Worm (Caenorhabditis elegans) whole organism, L3 larva: ENCODE results near the gene C10C5.3.

Experiments
- R02D3.7 ChIP-seq: fragments of 150-350 bp; optimal IDR thresholded peaks from 2 replicates; lab custom pipeline; 2014; ENCODE audit warnings: missing biosample characterization, missing genetic modification characterization
- ZK546.5 ChIP-seq: sonication (generic microtip); optimal IDR thresholded peaks from 2 replicates; lab custom pipeline; 2017; ENCODE audit warnings: missing biosample characterization, missing genetic modification characterization
- aly-2 ChIP-seq: fragments of 150-350 bp; optimal IDR thresholded peaks from 2 replicates; lab custom pipeline; 2014; ENCODE audit warnings: missing biosample characterization, missing genetic modification characterization
- ama-1 ChIP-seq: fragments of 150-350 bp; optimal IDR thresholded peaks from 2 replicates; lab custom pipeline; 2018
- ceh-28 ChIP-seq: fragments of 150-350 bp; optimal IDR thresholded peaks from 2 replicates; lab custom pipeline; 2014; ENCODE audit warnings: missing biosample characterization, missing genetic modification reagents, missing genetic modification characterization
- ceh-82 ChIP-seq: fragments of 150-350 bp; optimal IDR thresholded peaks from 2 replicates; lab custom pipeline; 2014; ENCODE audit warnings: missing biosample characterization, missing genetic modification characterization
- ceh-9 ChIP-seq: sonication (generic microtip); optimal IDR thresholded peaks from 2 replicates; lab custom pipeline; 2018; ENCODE audit warnings: missing biosample characterization, missing genetic modification characterization
- daf-12 ChIP-seq: fragments of 150-350 bp; optimal IDR thresholded peaks from 2 replicates; lab custom pipeline; 2014; ENCODE audit warnings: missing biosample characterization, missing genetic modification reagents, missing genetic modification characterization
- egl-5 ChIP-seq: fragments of 150-350 bp; optimal IDR thresholded peaks from 2 replicates; lab custom pipeline; 2017; ENCODE audit warnings: missing biosample characterization, missing genetic modification reagents, missing genetic modification characterization, inconsistent platforms
- elt-2 ChIP-seq: sonication (generic microtip); optimal IDR thresholded peaks from 2 replicates; lab custom pipeline; 2016; ENCODE audit warnings: missing genetic modification reagents, mild to moderate bottlenecking, missing genetic modification characterization, missing compliant biosample characterization
- elt-3 ChIP-seq, 3 experiments: fragments of 150-350 bp in 1 of 3; sonication (generic microtip) in 2 of 3; optimal IDR thresholded peaks; 2 replicates in 2 of 3; 4 replicates in 1 of 3; lab custom pipeline; 2014 to 2017; ENCODE audit warnings: missing biosample characterization in 3 of 3, missing genetic modification characterization in 3 of 3
- eor-1 ChIP-seq, 2 experiments: fragments of 150-350 bp; optimal IDR thresholded peaks; 2 replicates each; lab custom pipeline; 2014 to 2018; ENCODE audit warnings: missing biosample characterization in 2 of 2, missing genetic modification characterization in 2 of 2
- fkh-10 ChIP-seq: sonication (generic microtip); optimal IDR thresholded peaks from 2 replicates; lab custom pipeline; 2017; ENCODE audit warnings: missing biosample characterization, missing genetic modification reagents, missing genetic modification characterization
- fos-1 ChIP-seq: fragments of 150-350 bp; optimal IDR thresholded peaks from 2 replicates; lab custom pipeline; 2014; ENCODE audit warnings: missing biosample characterization, missing genetic modification characterization
- hmg-11 ChIP-seq: sonication (generic microtip); optimal IDR thresholded peaks from 2 replicates; lab custom pipeline; 2016; ENCODE audit warnings: missing genetic modification characterization, missing compliant biosample characterization
- jun-1 ChIP-seq: fragments of 150-350 bp; optimal IDR thresholded peaks from 2 replicates; lab custom pipeline; 2014; ENCODE audit warnings: missing biosample characterization, missing genetic modification reagents, missing genetic modification characterization
- lin-15B ChIP-seq: fragments of 150-350 bp; optimal IDR thresholded peaks from 2 replicates; lab custom pipeline; 2014; ENCODE audit warnings: missing biosample characterization, missing genetic modification characterization
- lsy-12 ChIP-seq: sonication (generic microtip); optimal IDR thresholded peaks from 2 replicates; lab custom pipeline; 2016; ENCODE audit warnings: mild to moderate bottlenecking, missing genetic modification characterization, missing compliant biosample characterization
- nhr-11 ChIP-seq: fragments of 150-350 bp; optimal IDR thresholded peaks from 2 replicates; lab custom pipeline; 2014; ENCODE audit warnings: missing biosample characterization, missing genetic modification characterization
- nhr-12 ChIP-seq: fragments of 150-350 bp; optimal IDR thresholded peaks from 2 replicates; lab custom pipeline; 2014; ENCODE audit warnings: missing biosample characterization, missing genetic modification characterization
- nhr-23 ChIP-seq: fragments of 150-350 bp; optimal IDR thresholded peaks from 2 replicates; lab custom pipeline; 2014; ENCODE audit warnings: missing biosample characterization, missing genetic modification reagents, missing genetic modification characterization
- nhr-237 ChIP-seq: fragments of 150-350 bp; optimal IDR thresholded peaks from 2 replicates; lab custom pipeline; 2014; ENCODE audit warnings: missing biosample characterization, missing genetic modification characterization
- nhr-25 ChIP-seq: sonication (generic microtip); optimal IDR thresholded peaks from 2 replicates; lab custom pipeline; 2017; ENCODE audit warnings: missing biosample characterization, missing genetic modification characterization
- nhr-28 ChIP-seq: fragments of 150-350 bp; optimal IDR thresholded peaks from 2 replicates; lab custom pipeline; 2014; ENCODE audit warnings: missing biosample characterization, missing genetic modification characterization
- nhr-43 ChIP-seq: sonication (generic microtip); optimal IDR thresholded peaks from 2 replicates; lab custom pipeline; 2016; ENCODE audit warnings: mild to moderate bottlenecking, missing genetic modification characterization, missing compliant biosample characterization; ENCODE audit not compliant: poor library complexity, severe bottlenecking
- nhr-67 ChIP-seq: fragments of 150-350 bp; optimal IDR thresholded peaks from 2 replicates; lab custom pipeline; 2014; ENCODE audit warnings: missing biosample characterization, missing genetic modification characterization
- nhr-76 ChIP-seq: fragments of 150-350 bp; sonication (generic microtip); optimal IDR thresholded peaks from 5 replicates; lab custom pipeline; 2014; ENCODE audit warnings: missing biosample characterization, missing genetic modification characterization
- nhr-77 ChIP-seq: fragments of 150-350 bp; optimal IDR thresholded peaks from 2 replicates; lab custom pipeline; 2014; ENCODE audit warnings: missing biosample characterization, missing genetic modification characterization
- pha-4 ChIP-seq: fragments of 150-350 bp; optimal IDR thresholded peaks from 2 replicates; lab custom pipeline; 2014; ENCODE audit warnings: missing biosample characterization, missing genetic modification reagents, missing genetic modification characterization
- pqm-1 ChIP-seq: fragments of 150-350 bp; optimal IDR thresholded peaks from 2 replicates; lab custom pipeline; 2017; ENCODE audit warnings: missing biosample characterization, missing genetic modification characterization, inconsistent platforms
- skn-1 ChIP-seq: fragments of 150-350 bp; optimal IDR thresholded peaks from 2 replicates; lab custom pipeline; 2014; ENCODE audit warnings: missing biosample characterization, missing genetic modification characterization
- snpc-4 ChIP-seq: fragments of 150-350 bp; optimal IDR thresholded peaks from 2 replicates; lab custom pipeline; 2014; ENCODE audit warnings: missing biosample characterization, missing genetic modification characterization
- tbx-2 ChIP-seq: sonication (generic microtip); optimal IDR thresholded peaks from 2 replicates; lab custom pipeline; 2016; ENCODE audit warnings: mild to moderate bottlenecking, missing genetic modification characterization, missing compliant biosample characterization
- unc-39 ChIP-seq: sonication (generic microtip); optimal IDR thresholded peaks from 4 replicates; lab custom pipeline; 2017; ENCODE audit warnings: missing biosample characterization, missing genetic modification characterization
- unc-62 ChIP-seq: fragments of 150-350 bp; sonication (generic microtip); optimal IDR thresholded peaks from 4 replicates; lab custom pipeline; 2014; ENCODE audit warnings: missing biosample characterization, missing genetic modification reagents, missing genetic modification characterization

C10C5.3 gene

ce11 chrIV:9367852-9368627 lies 6.6 kb upstream of the C10C5.3 start:
- no peak for TF ChIP-seq aly-2 (tag; lab: Kevin White, UChicago)
- no peak for TF ChIP-seq unc-39 (tag; lab: Kevin White, UChicago)
- peak; percentile 90 for TF ChIP-seq pha-4 (tag; lab: Kevin White, UChicago)
- TF ChIP-seq snpc-4 (tag; lab: Kevin White, UChicago), result peak; percentile 21
- TF ChIP-seq pqm-1 (tag; lab: Kevin White, UChicago), result peak; percentile 31
- TF ChIP-seq nhr-12 (tag; lab: Kevin White, UChicago), result no peak
- TF ChIP-seq, all 47 proteins: peak for 3

DNA sequence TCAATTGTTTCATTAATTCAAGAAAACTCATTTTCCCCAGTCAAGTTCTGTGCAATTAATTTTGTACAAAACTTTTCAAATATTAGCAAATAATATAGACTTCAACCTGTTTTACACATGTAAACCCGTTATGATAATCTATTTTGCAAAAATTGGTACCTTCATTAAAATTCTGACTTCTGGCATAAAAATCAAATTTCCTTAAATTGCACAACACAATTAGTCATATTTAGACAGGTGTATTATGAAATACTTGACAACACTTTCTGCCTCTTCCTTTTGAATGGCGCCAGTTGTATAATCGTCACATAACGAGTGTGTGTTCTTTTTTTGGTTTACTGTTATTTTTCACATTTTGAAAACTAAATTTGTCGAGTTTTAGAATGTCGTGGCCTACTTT lies 3.5 kb upstream of the C10C5.3 start, which contains the start of gene fbxc-58:
Gene fbxc-58, plus strand, starts transcription at position 383 of the 400 bp plus-strand sequence.
- TF ChIP-seq egl-5 (tag; lab: Kevin White, UChicago), result no peak
- TF ChIP-seq pqm-1 (tag; lab: Kevin White, UChicago), result no peak
- TF ChIP-seq jun-1 (tag; lab: Kevin White, UChicago), result no peak
- no peak for TF ChIP-seq ceh-28 (tag; lab: Kevin White, UChicago)
- no peak for TF ChIP-seq ceh-82 (tag; lab: Kevin White, UChicago)
- TF ChIP-seq fos-1 (tag; lab: Kevin White, UChicago), result no peak
- TF ChIP-seq nhr-77 (tag; lab: Kevin White, UChicago), result no peak
- no peak for TF ChIP-seq daf-12 (tag; lab: Kevin White, UChicago)
- TF ChIP-seq ZK546.5, result no peak
- no peak for TF ChIP-seq tbx-2 (tag; lab: Kevin White, UChicago)
- no peak for TF ChIP-seq nhr-76 (tag; lab: Kevin White, UChicago)
- no peak for TF ChIP-seq nhr-23 (tag; lab: Kevin White, UChicago)
- TF ChIP-seq nhr-237 (tag; lab: Kevin White, UChicago), result no peak
- no peak for TF ChIP-seq nhr-67 (tag; lab: Kevin White, UChicago)

DNA sequence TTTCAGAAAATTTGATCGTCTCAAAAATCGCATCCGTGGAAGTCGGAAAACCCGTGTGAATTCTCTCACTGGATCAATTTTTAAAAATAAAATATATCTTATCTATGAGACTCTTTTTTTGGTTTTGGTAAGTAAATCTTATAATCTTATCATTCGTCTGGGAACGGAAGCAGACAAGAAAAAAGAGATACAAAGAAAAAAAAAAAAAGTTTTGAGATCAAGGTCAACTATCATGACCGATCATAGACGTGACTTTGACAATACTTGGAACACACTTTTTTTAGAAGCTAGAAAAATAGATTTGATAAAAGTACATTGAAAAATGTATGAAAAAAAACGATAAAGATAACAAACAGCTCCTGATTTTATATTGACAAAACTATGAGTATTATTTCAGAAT lies 1.9 kb downstream of the C10C5.3 start:
- TF ChIP-seq nhr-23 (tag; lab: Kevin White, UChicago) (peak; percentile 22), nhr-25 (tag; lab: Kevin White, UChicago) (peak; percentile 47), eor-1 (tag; optimal IDR thresholded peaks at IDR 0.05; lab: Kevin White, UChicago) (no peak), ama-1 (no peak), elt-3 (tag; optimal IDR thresholded peaks at IDR 0.05; lab: Kevin White, UChicago) (peak in 2 of 3 experiments; percentile 11 to 88), unc-62 (GFP tag; lab: Kevin White, UChicago) (no peak), lsy-12 (no peak), nhr-67 (tag; lab: Kevin White, UChicago) (no peak), nhr-237 (tag; lab: Kevin White, UChicago) (no peak), R02D3.7 (tag; lab: Kevin White, UChicago) (no peak), fkh-10 (GFP tag; lab: Kevin White, UChicago) (no peak), nhr-11 (tag; lab: Kevin White, UChicago) (no peak), nhr-43 (peak; percentile 25)

- TF ChIP-seq elt-2 (tag; lab: Kevin White, UChicago), result peak; percentile 42
- TF ChIP-seq lsy-12, result no peak
These were observed 3.6 kb downstream of the C10C5.3 start, which contains the start of gene C10C5.4 for ce11 chrIV:9378272-9378671. Gene C10C5.4, plus strand, starts transcription at chrIV:9378552.

DNA sequence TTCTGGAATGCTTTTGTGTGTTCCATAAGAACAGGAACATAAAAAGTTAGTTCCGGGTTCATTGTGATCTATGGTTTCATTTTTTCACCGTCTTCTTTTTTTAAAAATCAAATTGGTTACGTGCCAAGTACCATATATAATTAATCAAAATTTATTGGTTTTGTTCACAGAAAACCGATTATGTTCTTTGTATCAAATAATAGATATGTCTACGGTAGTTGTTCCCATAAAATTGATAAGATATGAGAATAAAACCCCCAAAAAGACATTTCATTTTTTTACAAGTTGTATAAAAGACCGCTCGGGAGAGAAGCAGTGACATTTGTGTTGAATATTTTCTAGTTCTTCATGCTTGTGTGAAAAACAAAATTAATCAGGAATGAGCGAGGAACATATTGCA lies 6.5 kb downstream of the C10C5.3 start, which contains the start of gene C10C5.5:
Gene C10C5.5, plus strand, starts transcription at position 301 of the 400 bp plus-strand sequence.
- no peak for TF ChIP-seq ZK546.5
- no peak for TF ChIP-seq hmg-11 (tag; lab: Kevin White, UChicago)
- no peak for TF ChIP-seq fos-1 (tag; lab: Kevin White, UChicago)
- TF ChIP-seq ceh-9 (tag; lab: Kevin White, UChicago), result no peak
- no peak for TF ChIP-seq elt-2 (tag; lab: Kevin White, UChicago)
- no peak for TF ChIP-seq skn-1 (tag; lab: Kevin White, UChicago)
- no peak for TF ChIP-seq snpc-4 (tag; lab: Kevin White, UChicago)
- TF ChIP-seq aly-2 (tag; lab: Kevin White, UChicago), result no peak
- TF ChIP-seq nhr-237 (tag; lab: Kevin White, UChicago), result no peak
- no peak for TF ChIP-seq lin-15B
- no peak for TF ChIP-seq nhr-28 (tag; lab: Kevin White, UChicago)
